Worm (Caenorhabditis elegans) whole organism, early embryonic: ENCODE results near the gene C29F5.1.
A peak's percentile ranks its signal among the peaks of the same experiment; 100 is the strongest.

Experiments
- B0310.2 ChIP-seq: sonication (generic microtip); optimal IDR thresholded peaks from 2 replicates; lab custom pipeline; 2016; ENCODE audit warnings: mild to moderate bottlenecking, missing genetic modification characterization, missing compliant biosample characterization
- F13C5.2 ChIP-seq: sonication (generic microtip); optimal IDR thresholded peaks from 2 replicates; lab custom pipeline; 2017; ENCODE audit warnings: mild to moderate bottlenecking, missing genetic modification characterization, inconsistent platforms, missing compliant biosample characterization
- aly-1 ChIP-seq: sonication (generic microtip); optimal IDR thresholded peaks from 2 replicates; lab custom pipeline; 2016; ENCODE audit warnings: missing genetic modification characterization, missing compliant biosample characterization
- ama-1 ChIP-seq: fragments of 150-350 bp; optimal IDR thresholded peaks from 2 replicates; lab custom pipeline; 2014
- ceh-13 ChIP-seq: fragments of 200-800 bp; sonication (Bioruptor generic); optimal IDR thresholded peaks from 2 replicates; lab custom pipeline; 2018; ENCODE audit warnings: mild to moderate bottlenecking, missing genetic modification characterization, missing compliant biosample characterization
- ceh-36 ChIP-seq: sonication (generic microtip); optimal IDR thresholded peaks from 2 replicates; lab custom pipeline; 2016; ENCODE audit warnings: missing genetic modification characterization, inconsistent platforms, missing compliant biosample characterization
- ets-7 ChIP-seq: sonication (generic microtip); optimal IDR thresholded peaks from 2 replicates; lab custom pipeline; 2016; ENCODE audit warnings: missing genotype, missing genetic modification characterization, missing compliant biosample characterization
- flt-1 ChIP-seq: fragments of 200-800 bp; sonication (Bioruptor generic); IDR thresholded peaks from 2 replicates; pipeline ENCODE4 v1.3.6; 2022; ENCODE audit warnings: missing genetic modification characterization, missing compliant biosample characterization
- hmbx-1 ChIP-seq: sonication (generic microtip); optimal IDR thresholded peaks from 2 replicates; lab custom pipeline; 2016; ENCODE audit warnings: mild to moderate bottlenecking, missing genetic modification characterization, missing compliant biosample characterization
- hmg-4 ChIP-seq: fragments of 200-800 bp; sonication (Bioruptor generic); optimal IDR thresholded peaks from 2 replicates; lab custom pipeline; 2018; ENCODE audit warnings: mild to moderate bottlenecking, missing genetic modification characterization, missing compliant biosample characterization
- hnd-1 ChIP-seq: sonication (generic microtip); optimal IDR thresholded peaks from 2 replicates; lab custom pipeline; 2016; ENCODE audit warnings: missing genetic modification characterization, missing compliant biosample characterization
- pes-1 ChIP-seq: fragments of 200-800 bp; sonication (Bioruptor generic); IDR thresholded peaks from 2 replicates; pipeline ENCODE4 v1.3.6; 2022; ENCODE audit warnings: missing genetic modification reagents, missing genetic modification characterization, missing compliant biosample characterization
- scrt-1 ChIP-seq: fragments of 200-800 bp; sonication (Bioruptor generic); IDR thresholded peaks from 2 replicates; pipeline ENCODE4 v1.3.6; 2022; ENCODE audit warnings: missing genetic modification characterization, missing compliant biosample characterization
- sea-1 ChIP-seq: fragments of 200-800 bp; sonication (Bioruptor generic); conservative IDR thresholded peaks from 2 replicates; pipeline ENCODE4 v1.3.6; 2022; ENCODE audit warnings: missing genetic modification characterization, missing compliant biosample characterization
- tbx-11 ChIP-seq: fragments of 200-800 bp; sonication (Bioruptor generic); IDR thresholded peaks from 2 replicates; pipeline ENCODE4 v1.3.6; 2022; ENCODE audit warnings: missing genetic modification characterization, missing compliant biosample characterization
- tbx-37 ChIP-seq: fragments of 200-800 bp; sonication (Bioruptor generic); conservative IDR thresholded peaks from 2 replicates; pipeline ENCODE4 v1.3.6; 2022; ENCODE audit warnings: missing genetic modification reagents, missing genetic modification characterization, missing compliant biosample characterization
- tra-4 ChIP-seq: sonication (generic microtip); optimal IDR thresholded peaks from 2 replicates; lab custom pipeline; 2017; ENCODE audit warnings: missing genetic modification characterization, missing compliant biosample characterization

The C29F5.1 gene

ce11 chrII:6331222-6331830 is 28.0 kb downstream of the C29F5.1 start, which contains the start of gene set-4:
Gene set-4, minus strand, starts transcription at chrII:6331341.
- TF ChIP-seq aly-1 (tag; lab: Kevin White, UChicago) = no peak
- TF ChIP-seq tbx-37 (GFP tag; lab: Robert Waterston, UW) = no peak
- TF ChIP-seq hmbx-1 (tag; lab: Kevin White, UChicago) = no peak
- no peak for TF ChIP-seq hnd-1 (tag; lab: Kevin White, UChicago)
- peak; percentile 31 for TF ChIP-seq ceh-36 (tag; lab: Kevin White, UChicago)
- no peak for TF ChIP-seq tra-4 (tag; lab: Kevin White, UChicago)
- 0 out of 2 replicates have a peak, but pooled peaks have one; percentile 20 for TF ChIP-seq sea-1 (GFP tag; lab: Robert Waterston, UW)
- TF ChIP-seq F13C5.2 (tag; lab: Kevin White, UChicago) = peak; percentile 79
- peak; percentile 82 for TF ChIP-seq hmg-4 (GFP tag; lab: Kevin White, UChicago)
- no peak for TF ChIP-seq scrt-1
- TF ChIP-seq pes-1 (GFP tag; lab: Robert Waterston, UW) = no peak
- no peak for TF ChIP-seq ama-1 (lab: Kevin White, UChicago)
- TF ChIP-seq ceh-13 (GFP tag; lab: Kevin White, UChicago) = no peak
- no peak for TF ChIP-seq flt-1
- no peak for TF ChIP-seq ets-7 (tag; lab: Kevin White, UChicago)
- TF ChIP-seq tbx-11 (GFP tag; lab: Robert Waterston, UW) = no peak
- TF ChIP-seq B0310.2 (tag; lab: Kevin White, UChicago) = no peak

DNA sequence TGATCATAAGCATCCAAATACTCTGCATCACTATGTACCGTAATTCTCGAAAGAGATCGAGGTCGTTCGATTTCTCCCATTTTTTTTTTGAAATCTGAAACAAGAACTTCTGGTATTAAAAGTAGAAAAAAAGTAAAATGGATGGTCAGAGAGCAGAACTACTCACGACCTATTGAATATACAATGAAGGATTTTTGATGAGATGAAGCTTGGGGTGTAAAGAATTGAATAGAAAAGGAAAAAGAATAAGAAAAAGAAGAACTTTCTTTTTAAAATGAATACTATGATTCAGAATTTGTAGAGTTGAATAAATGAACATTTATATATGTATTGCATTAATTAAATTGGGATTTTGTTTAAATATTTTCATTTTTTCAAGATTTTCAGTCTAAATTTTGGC is 30.6 kb downstream of the C29F5.1 start, which contains the start of gene ttc-39B:
Gene ttc-39B, minus strand, starts transcription at position 101 of the 400 bp plus-strand sequence.
- TF ChIP-seq ceh-36 (tag; lab: Kevin White, UChicago) (no peak), F13C5.2 (tag; lab: Kevin White, UChicago) (no peak), scrt-1 (no peak), ets-7 (tag; lab: Kevin White, UChicago) (no peak), flt-1 (no peak), pes-1 (GFP tag; lab: Robert Waterston, UW) (no peak), hmbx-1 (tag; lab: Kevin White, UChicago) (no peak), ceh-13 (GFP tag; lab: Kevin White, UChicago) (no peak), tra-4 (tag; lab: Kevin White, UChicago) (no peak)

- TF ChIP-seq hmg-4 (GFP tag; lab: Kevin White, UChicago) (no peak), aly-1 (tag; lab: Kevin White, UChicago) (no peak), ceh-13 (GFP tag; lab: Kevin White, UChicago) (no peak), B0310.2 (tag; lab: Kevin White, UChicago) (no peak), hnd-1 (tag; lab: Kevin White, UChicago) (no peak), tbx-37 (GFP tag; lab: Robert Waterston, UW) (no peak), ets-7 (tag; lab: Kevin White, UChicago) (no peak), scrt-1 (no peak), flt-1 (no peak), tbx-11 (GFP tag; lab: Robert Waterston, UW) (no peak), pes-1 (GFP tag; lab: Robert Waterston, UW) (no peak), hmbx-1 (tag; lab: Kevin White, UChicago) (no peak), F13C5.2 (tag; lab: Kevin White, UChicago) (no peak), sea-1 (GFP tag; lab: Robert Waterston, UW) (no peak)
Measured at ce11 chrII:6334745-6335260, 31.5 kb downstream of the C29F5.1 start.

DNA sequence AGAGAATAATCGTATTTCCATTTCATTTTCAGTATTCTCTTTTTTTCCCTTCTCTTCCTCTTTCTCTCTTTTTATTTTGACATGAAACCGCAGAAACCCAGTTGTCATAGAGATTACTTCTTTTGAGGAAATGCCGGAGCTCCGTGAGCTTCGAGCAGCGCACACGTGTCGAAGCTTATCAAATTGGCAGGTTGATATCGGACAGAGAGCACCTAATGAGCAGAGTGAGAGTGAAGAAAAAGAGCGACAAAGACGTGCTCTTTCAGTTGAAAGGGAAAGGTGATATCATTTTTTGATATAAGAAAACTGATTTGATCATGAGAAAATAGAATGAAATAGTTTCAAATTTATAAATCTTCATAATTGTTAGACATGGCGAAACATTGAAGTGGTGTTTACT is 32.0 kb downstream of the C29F5.1 start, which contains the start of gene C32D5.14:
Gene C32D5.14, plus strand, starts transcription at position 131 of the 400 bp plus-strand sequence.
- TF ChIP-seq sea-1 (GFP tag; lab: Robert Waterston, UW) = no peak
- no peak for TF ChIP-seq ceh-13 (GFP tag; lab: Kevin White, UChicago)
- no peak for TF ChIP-seq aly-1 (tag; lab: Kevin White, UChicago)
- no peak for TF ChIP-seq tra-4 (tag; lab: Kevin White, UChicago)
- no peak for TF ChIP-seq F13C5.2 (tag; lab: Kevin White, UChicago)
- TF ChIP-seq ets-7 (tag; lab: Kevin White, UChicago) = no peak
- no peak for TF ChIP-seq ama-1 (lab: Kevin White, UChicago)

DNA sequence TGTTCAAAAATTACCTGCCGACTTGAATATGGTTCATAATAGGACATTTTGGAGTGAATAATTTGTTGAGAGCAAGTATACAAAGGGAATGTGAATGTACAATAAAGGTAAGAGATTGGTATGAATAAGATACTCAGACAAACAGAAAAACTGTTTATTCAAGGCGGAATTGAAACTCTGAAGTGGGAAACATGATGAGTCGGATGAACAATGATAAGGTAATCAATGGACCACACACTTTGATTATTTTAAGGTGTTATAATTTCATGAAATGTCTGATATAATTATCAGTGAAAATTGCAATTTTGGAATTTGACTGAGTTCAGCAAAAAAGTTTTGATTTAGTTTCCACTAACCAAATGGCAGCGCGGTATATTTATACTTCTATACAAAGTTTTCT is 36.2 kb downstream of the C29F5.1 start:
- TF ChIP-seq hmbx-1 (tag; lab: Kevin White, UChicago) = no peak
- TF ChIP-seq F13C5.2 (tag; lab: Kevin White, UChicago) = no peak
- TF ChIP-seq hmg-4 (GFP tag; lab: Kevin White, UChicago) = no peak
- TF ChIP-seq tbx-37 (GFP tag; lab: Robert Waterston, UW) = no peak
- TF ChIP-seq tbx-11 (GFP tag; lab: Robert Waterston, UW) = no peak
- TF ChIP-seq pes-1 (GFP tag; lab: Robert Waterston, UW) = no peak
- no peak for TF ChIP-seq tra-4 (tag; lab: Kevin White, UChicago)
- TF ChIP-seq ets-7 (tag; lab: Kevin White, UChicago) = no peak
- no peak for TF ChIP-seq ceh-36 (tag; lab: Kevin White, UChicago)
- TF ChIP-seq sea-1 (GFP tag; lab: Robert Waterston, UW) = no peak

ce11 chrII:6339948-6340347 is 36.6 kb downstream of the C29F5.1 start, which contains the start of gene C32D5.7:
Gene C32D5.7, minus strand, starts transcription at chrII:6340048.
- no peak for TF ChIP-seq B0310.2 (tag; lab: Kevin White, UChicago)
- TF ChIP-seq hmbx-1 (tag; lab: Kevin White, UChicago) = no peak
- TF ChIP-seq tbx-11 (GFP tag; lab: Robert Waterston, UW) = no peak
- TF ChIP-seq tbx-37 (GFP tag; lab: Robert Waterston, UW) = no peak
- no peak for TF ChIP-seq tra-4 (tag; lab: Kevin White, UChicago)
- TF ChIP-seq ama-1 (lab: Kevin White, UChicago) = no peak
- TF ChIP-seq scrt-1 = no peak
- no peak for TF ChIP-seq hmg-4 (GFP tag; lab: Kevin White, UChicago)
- TF ChIP-seq ceh-13 (GFP tag; lab: Kevin White, UChicago) = no peak
- no peak for TF ChIP-seq flt-1
- TF ChIP-seq pes-1 (GFP tag; lab: Robert Waterston, UW) = no peak
- TF ChIP-seq ceh-36 (tag; lab: Kevin White, UChicago) = no peak
- no peak for TF ChIP-seq ets-7 (tag; lab: Kevin White, UChicago)
- no peak for TF ChIP-seq sea-1 (GFP tag; lab: Robert Waterston, UW)
- TF ChIP-seq hnd-1 (tag; lab: Kevin White, UChicago) = no peak
- no peak for TF ChIP-seq F13C5.2 (tag; lab: Kevin White, UChicago)
- TF ChIP-seq aly-1 (tag; lab: Kevin White, UChicago) = no peak
